Worm (Caenorhabditis elegans) whole organism, L2 larva: Measurements from ENCODE around the gene T05C12.15.

Experiments
- C34F6.9 ChIP-seq: fragments of 150-350 bp; optimal IDR thresholded peaks from 2 replicates; lab custom pipeline; 2014; ENCODE audit warnings: missing biosample characterization, missing genetic modification characterization
- Y55F3AM.14 ChIP-seq: fragments of 200-800 bp; sonication (Bioruptor generic); optimal IDR thresholded peaks from 2 replicates; lab custom pipeline; 2018; ENCODE audit warnings: mild to moderate bottlenecking, missing genetic modification characterization, missing compliant biosample characterization
- ZK546.5 ChIP-seq: sonication (generic microtip); optimal IDR thresholded peaks from 2 replicates; lab custom pipeline; 2017; ENCODE audit warnings: missing biosample characterization, missing genetic modification characterization
- alr-1 ChIP-seq: fragments of 150-350 bp; optimal IDR thresholded peaks from 2 replicates; lab custom pipeline; 2014; ENCODE audit warnings: missing biosample characterization, missing genetic modification characterization
- blmp-1 ChIP-seq: sonication (generic microtip); optimal IDR thresholded peaks from 2 replicates; lab custom pipeline; 2017; ENCODE audit warnings: missing genetic modification characterization, mild to moderate bottlenecking, missing compliant biosample characterization, antibody characterized with exemption, moderate library complexity; ENCODE audit not compliant: insufficient read depth
- ceh-16 ChIP-seq: fragments of 150-350 bp; optimal IDR thresholded peaks from 2 replicates; lab custom pipeline; 2014; ENCODE audit warnings: missing biosample characterization, missing genetic modification characterization
- ceh-82 ChIP-seq: fragments of 150-350 bp; optimal IDR thresholded peaks from 2 replicates; lab custom pipeline; 2014; ENCODE audit warnings: missing biosample characterization, missing genetic modification characterization
- crh-2 ChIP-seq: sonication (generic microtip); optimal IDR thresholded peaks from 2 replicates; lab custom pipeline; 2017; ENCODE audit warnings: missing biosample characterization, missing genetic modification characterization
- dmd-4 ChIP-seq: sonication (generic microtip); optimal IDR thresholded peaks from 2 replicates; lab custom pipeline; 2017; ENCODE audit warnings: missing biosample characterization, missing genetic modification characterization
- egl-27 ChIP-seq: sonication (generic microtip); optimal IDR thresholded peaks from 3 replicates; lab custom pipeline; 2017; ENCODE audit warnings: missing biosample characterization, missing genetic modification reagents, missing genetic modification characterization
- fos-1 ChIP-seq: fragments of 150-350 bp; optimal IDR thresholded peaks from 2 replicates; lab custom pipeline; 2014; ENCODE audit warnings: missing biosample characterization, missing genetic modification characterization
- gmeb-1 ChIP-seq: fragments of 150-350 bp; optimal IDR thresholded peaks from 2 replicates; lab custom pipeline; 2014; ENCODE audit warnings: missing biosample characterization, missing genetic modification characterization
- lin-11 ChIP-seq: fragments of 150-350 bp; sonication (generic microtip); optimal IDR thresholded peaks from 2 replicates; lab custom pipeline; 2014; ENCODE audit warnings: missing biosample characterization, missing genetic modification characterization, inconsistent platforms, mixed read lengths
- lin-13 ChIP-seq: fragments of 150-350 bp; optimal IDR thresholded peaks from 2 replicates; lab custom pipeline; 2014; ENCODE audit warnings: missing biosample characterization, missing genetic modification reagents, missing genetic modification characterization
- lsy-2 ChIP-seq, 2 experiments: fragments of 150-350 bp in 1 of 2; sonication (generic microtip) in 1 of 2; optimal IDR thresholded peaks; 2 replicates each; lab custom pipeline; 2014 to 2017; ENCODE audit warnings: missing biosample characterization in 2 of 2, missing genetic modification characterization in 2 of 2
- mab-5 ChIP-seq: fragments of 150-350 bp; optimal IDR thresholded peaks from 2 replicates; lab custom pipeline; 2014; ENCODE audit warnings: missing biosample characterization, missing genetic modification characterization
- mbf-1 ChIP-seq: sonication (generic microtip); optimal IDR thresholded peaks from 2 replicates; lab custom pipeline; 2017; ENCODE audit warnings: missing biosample characterization, missing genetic modification characterization
- mdl-1 ChIP-seq, 2 experiments: fragments of 150-350 bp in 1 of 2; sonication (generic microtip) in 1 of 2; optimal IDR thresholded peaks; 2 replicates each; lab custom pipeline; 2017; ENCODE audit warnings: missing biosample characterization in 2 of 2, missing genetic modification characterization in 2 of 2
- nhr-11 ChIP-seq: fragments of 150-350 bp; optimal IDR thresholded peaks from 2 replicates; lab custom pipeline; 2014; ENCODE audit warnings: missing biosample characterization, missing genetic modification characterization
- nhr-12 ChIP-seq: fragments of 150-350 bp; optimal IDR thresholded peaks from 2 replicates; lab custom pipeline; 2014; ENCODE audit warnings: missing biosample characterization, missing genetic modification characterization
- nhr-129 ChIP-seq: fragments of 150-350 bp; optimal IDR thresholded peaks from 2 replicates; lab custom pipeline; 2014; ENCODE audit warnings: missing biosample characterization, missing genetic modification characterization
- nhr-21 ChIP-seq: fragments of 150-350 bp; optimal IDR thresholded peaks from 2 replicates; lab custom pipeline; 2014; ENCODE audit warnings: missing biosample characterization, missing genetic modification characterization
- nhr-25 ChIP-seq: fragments of 150-350 bp; sonication (generic microtip); optimal IDR thresholded peaks from 3 replicates; lab custom pipeline; 2014; ENCODE audit warnings: missing biosample characterization, missing genetic modification characterization
- peb-1 ChIP-seq: fragments of 150-350 bp; optimal IDR thresholded peaks from 2 replicates; lab custom pipeline; 2014; ENCODE audit warnings: missing biosample characterization, missing genetic modification characterization
- skn-1 ChIP-seq: sonication (generic microtip); optimal IDR thresholded peaks from 2 replicates; lab custom pipeline; 2017; ENCODE audit warnings: missing biosample characterization, missing genetic modification characterization
- sma-9 ChIP-seq, 2 experiments: fragments of 150-350 bp in 1 of 2; sonication (generic microtip) in 1 of 2; optimal IDR thresholded peaks; 2 replicates each; lab custom pipeline; 2014 to 2016; ENCODE audit warnings: missing genetic modification characterization in 2 of 2, mild to moderate bottlenecking in 1 of 2, missing biosample characterization in 1 of 2, missing compliant biosample characterization in 1 of 2, missing genetic modification reagents in 1 of 2, moderate library complexity in 1 of 2
- snpc-4 ChIP-seq: fragments of 150-350 bp; optimal IDR thresholded peaks from 2 replicates; lab custom pipeline; 2014; ENCODE audit warnings: missing biosample characterization, missing genetic modification characterization
- unc-39 ChIP-seq: fragments of 150-350 bp; optimal IDR thresholded peaks from 2 replicates; lab custom pipeline; 2014; ENCODE audit warnings: missing biosample characterization, missing genetic modification characterization
- unc-55 ChIP-seq: fragments of 150-350 bp; sonication (generic microtip); optimal IDR thresholded peaks from 3 replicates; lab custom pipeline; 2014; ENCODE audit warnings: missing biosample characterization, missing genetic modification reagents, missing genetic modification characterization
- unc-62 ChIP-seq: fragments of 150-350 bp; optimal IDR thresholded peaks from 2 replicates; lab custom pipeline; 2014; ENCODE audit warnings: missing biosample characterization, missing genetic modification reagents, missing genetic modification characterization
- zag-1 ChIP-seq: fragments of 150-350 bp; optimal IDR thresholded peaks from 2 replicates; lab custom pipeline; 2014; ENCODE audit warnings: missing biosample characterization, missing genetic modification characterization
- ztf-11 ChIP-seq: sonication (generic microtip); optimal IDR thresholded peaks from 2 replicates; lab custom pipeline; 2017; ENCODE audit warnings: missing biosample characterization, missing genetic modification characterization

Gene T05C12.15

ce11 chrII:8156845-8157373 is 12.5 kb upstream of the T05C12.15 start, which contains the start of the genes tub-1 and tmem-138:
Gene tub-1, minus strand, starts transcription at chrII:8156945.
Gene tmem-138, plus strand, starts transcription at chrII:8157323.
- TF ChIP-seq ceh-16 (no peak), blmp-1 (tag; lab: Kevin White, UChicago) (no peak), nhr-25 (tag; lab: Kevin White, UChicago) (no peak), snpc-4 (tag; lab: Kevin White, UChicago) (no peak), mbf-1 (no peak), peb-1 (tag; lab: Kevin White, UChicago) (no peak), gmeb-1 (no peak), nhr-11 (no peak), mdl-1 (tag; optimal IDR thresholded peaks at IDR 0.05; lab: Kevin White, UChicago) (no peak), alr-1 (no peak), C34F6.9 (tag; lab: Kevin White, UChicago) (no peak)

- TF ChIP-seq fos-1 (peak; percentile 9), sma-9 (GFP tag; optimal IDR thresholded peaks at IDR 0.05; lab: Kevin White, UChicago) (peak; percentile 53), sma-9 (tag; optimal IDR thresholded peaks at IDR 0.05; lab: Kevin White, UChicago) (no peak), nhr-129 (tag; lab: Kevin White, UChicago) (peak; percentile 44), C34F6.9 (tag; lab: Kevin White, UChicago) (peak; percentile 47), ceh-82 (tag; lab: Kevin White, UChicago) (no peak), lin-11 (tag; lab: Kevin White, UChicago) (peak; percentile 8), zag-1 (tag; lab: Kevin White, UChicago) (no peak), crh-2 (tag; lab: Kevin White, UChicago) (peak; percentile 41), lin-13 (no peak), lsy-2 (tag; optimal IDR thresholded peaks at IDR 0.05; lab: Kevin White, UChicago) (peak; percentile 19 to 90), nhr-21 (tag; lab: Kevin White, UChicago) (peak; percentile 14), gmeb-1 (peak; percentile 83)
Observed at ce11 chrII:8157991-8158390, 11.4 kb upstream of the T05C12.15 start, which contains the start of gene pch-2. Gene pch-2, plus strand, starts transcription at chrII:8158349.

ce11 chrII:8160916-8161315 is 8.5 kb upstream of the T05C12.15 start:
- TF ChIP-seq blmp-1 (tag; lab: Kevin White, UChicago) (no peak), ZK546.5 (tag; lab: Kevin White, UChicago) (no peak), ceh-82 (tag; lab: Kevin White, UChicago) (no peak), ztf-11 (no peak), gmeb-1 (no peak), unc-62 (no peak), unc-55 (GFP tag; lab: Kevin White, UChicago) (no peak), unc-39 (tag; lab: Kevin White, UChicago) (no peak), mab-5 (tag; lab: Kevin White, UChicago) (no peak), alr-1 (no peak), nhr-12 (tag; lab: Kevin White, UChicago) (no peak), nhr-11 (no peak), peb-1 (tag; lab: Kevin White, UChicago) (no peak), nhr-25 (tag; lab: Kevin White, UChicago) (no peak), C34F6.9 (tag; lab: Kevin White, UChicago) (no peak), egl-27 (tag; lab: Kevin White, UChicago) (no peak)
- TF ChIP-seq, all 48 proteins: peak for 0

ce11 chrII:8162120-8162648 is 7.2 kb upstream of the T05C12.15 start, which contains the start of the genes emb-27 and rrf-3:
Gene emb-27, minus strand, starts transcription at chrII:8162170.
Gene rrf-3, plus strand, starts transcription at chrII:8162465.
- TF ChIP-seq C34F6.9 (tag; lab: Kevin White, UChicago) (peak; percentile 92), skn-1 (tag; lab: Kevin White, UChicago) (no peak), ceh-16 (no peak), nhr-129 (tag; lab: Kevin White, UChicago) (peak; percentile 49), fos-1 (peak; percentile 22), lsy-2 (tag; optimal IDR thresholded peaks at IDR 0.05; lab: Kevin White, UChicago) (peak; percentile 15 to 78)

- TF ChIP-seq lin-13 = no peak
- no peak for TF ChIP-seq lsy-2 (tag; optimal IDR thresholded peaks at IDR 0.05; lab: Kevin White, UChicago)
- TF ChIP-seq dmd-4 (tag; lab: Kevin White, UChicago) = no peak
- TF ChIP-seq blmp-1 (tag; lab: Kevin White, UChicago) = no peak
- TF ChIP-seq fos-1 = no peak
- no peak for TF ChIP-seq mab-5 (tag; lab: Kevin White, UChicago)
- TF ChIP-seq unc-55 (GFP tag; lab: Kevin White, UChicago) = no peak
- no peak for TF ChIP-seq snpc-4 (tag; lab: Kevin White, UChicago)
- TF ChIP-seq Y55F3AM.14 = no peak
- no peak for TF ChIP-seq ztf-11
- TF ChIP-seq unc-62 = no peak
Observed at ce11 chrII:8170374-8170773, 991 bp downstream of the T05C12.15 start, which contains the start of gene T05C12.11. Gene T05C12.11, minus strand, starts transcription at chrII:8170474.
